Fruit fly (Drosophila melanogaster) whole organism, embryonic: Measurements from ENCODE around the gene CG14062.

ENCODE experiments used
- Atf-2 ChIP-seq: fragments of 200-800 bp; sonication (Bioruptor generic); optimal IDR thresholded peaks from 2 replicates; lab custom pipeline; 2016; ENCODE audit warnings: missing biosample characterization, missing genetic modification characterization
- CG11085 ChIP-seq: fragments of 200-800 bp; sonication (Bioruptor generic); IDR thresholded peaks from 2 replicates; pipeline ENCODE4 v1.3.6; 2022; ENCODE audit warnings: missing biosample characterization, missing genetic modification characterization
- CG11398 ChIP-seq: fragments of 200-800 bp; sonication (Bioruptor generic); optimal IDR thresholded peaks from 2 replicates; lab custom pipeline; 2016; ENCODE audit warnings: missing biosample characterization, missing genetic modification characterization
- CG11504 ChIP-seq: fragments of 200-800 bp; sonication (Bioruptor generic); optimal IDR thresholded peaks from 3 replicates; lab custom pipeline; 2019; ENCODE audit warnings: missing biosample characterization, mild to moderate bottlenecking, missing genetic modification characterization, moderate library complexity
- CG12155 ChIP-seq: fragments of 200-800 bp; sonication (Bioruptor generic); optimal IDR thresholded peaks from 3 replicates; lab custom pipeline; 2016; ENCODE audit warnings: missing biosample characterization, missing genetic modification characterization
- CG1233 ChIP-seq: fragments of 200-800 bp; sonication (Bioruptor generic); optimal IDR thresholded peaks from 4 replicates; lab custom pipeline; 2018; ENCODE audit warnings: missing biosample characterization, mild to moderate bottlenecking, missing genetic modification characterization
- CG14667 ChIP-seq: fragments of 200-800 bp; sonication (Bioruptor generic); IDR thresholded peaks from 2 replicates; pipeline ENCODE4 v1.3.6; 2022; ENCODE audit warnings: missing biosample characterization, missing genetic modification characterization
- CG14860 ChIP-seq: fragments of 200-800 bp; sonication (Bioruptor generic); IDR thresholded peaks from 3 replicates; pipeline ENCODE4 v1.3.6; 2022; ENCODE audit warnings: missing biosample characterization, missing genetic modification characterization; ENCODE audit not compliant: partially characterized antibody
- CG15269 ChIP-seq: fragments of 200-800 bp; sonication (Bioruptor generic); optimal IDR thresholded peaks from 2 replicates; lab custom pipeline; 2018; ENCODE audit warnings: missing biosample characterization, mild to moderate bottlenecking, missing genetic modification characterization, moderate library complexity
- CG16813 ChIP-seq: fragments of 200-800 bp; sonication (Bioruptor generic); IDR thresholded peaks from 3 replicates; pipeline ENCODE4 v1.3.6; 2022; ENCODE audit warnings: missing biosample characterization, missing genetic modification characterization; ENCODE audit not compliant: partially characterized antibody
- CG16863 ChIP-seq: fragments of 200-800 bp; sonication (Bioruptor generic); optimal IDR thresholded peaks from 3 replicates; lab custom pipeline; 2016; ENCODE audit warnings: missing biosample characterization, missing genetic modification characterization
- CG17568 ChIP-seq: fragments of 200-800 bp; sonication (Bioruptor generic); optimal IDR thresholded peaks from 2 replicates; lab custom pipeline; 2018; ENCODE audit warnings: missing biosample characterization, mild to moderate bottlenecking, missing genetic modification characterization, moderate library complexity
- CG2199 ChIP-seq: fragments of 200-800 bp; sonication (Bioruptor generic); IDR thresholded peaks from 3 replicates; pipeline ENCODE4 v1.3.6; 2022; ENCODE audit warnings: missing biosample characterization, missing genetic modification characterization
- CG33213 ChIP-seq: fragments of 200-800 bp; sonication (Bioruptor generic); optimal IDR thresholded peaks from 3 replicates; lab custom pipeline; 2016; ENCODE audit warnings: missing biosample characterization, missing genetic modification characterization
- CG3847 ChIP-seq: fragments of 200-800 bp; sonication (Bioruptor generic); IDR thresholded peaks from 2 replicates; pipeline ENCODE4 v1.3.6; 2022; ENCODE audit warnings: missing biosample characterization, missing genetic modification characterization
- CG4328 ChIP-seq: fragments of 200-800 bp; sonication (Bioruptor generic); optimal IDR thresholded peaks from 3 replicates; lab custom pipeline; 2017; ENCODE audit warnings: missing biosample characterization, missing genetic modification reagents, missing genetic modification characterization
- CG5953 ChIP-seq: fragments of 200-800 bp; sonication (Bioruptor generic); IDR thresholded peaks from 2 replicates; pipeline ENCODE4 v1.3.6; 2022; ENCODE audit warnings: missing biosample characterization, missing genetic modification characterization
- CG9797 ChIP-seq: fragments of 200-800 bp; sonication (Bioruptor generic); optimal IDR thresholded peaks from 3 replicates; lab custom pipeline; 2018; ENCODE audit warnings: missing biosample characterization, mild to moderate bottlenecking, missing genetic modification characterization
- Dll ChIP-seq: fragments of 200-800 bp; sonication (Bioruptor generic); IDR thresholded peaks from 4 replicates; pipeline ENCODE4 v1.3.6; 2022; ENCODE audit warnings: missing biosample characterization, missing genetic modification characterization; ENCODE audit not compliant: partially characterized antibody
- Fer3 ChIP-seq: fragments of 200-800 bp; sonication (Bioruptor generic); optimal IDR thresholded peaks from 2 replicates; lab custom pipeline; 2018; ENCODE audit warnings: missing biosample characterization, mild to moderate bottlenecking, missing genetic modification characterization, moderate library complexity
- H15 ChIP-seq: fragments of 200-800 bp; sonication (Bioruptor generic); IDR thresholded peaks from 3 replicates; pipeline ENCODE4 v1.3.6; 2022; ENCODE audit warnings: missing biosample characterization, missing genetic modification characterization
- HmgZ ChIP-seq: fragments of 200-800 bp; sonication (Bioruptor generic); optimal IDR thresholded peaks from 2 replicates; lab custom pipeline; 2018; ENCODE audit warnings: missing biosample characterization, mild to moderate bottlenecking, missing genetic modification characterization
- Hr39 ChIP-seq: fragments of >200 bp; optimal IDR thresholded peaks from 2 replicates; lab custom pipeline; 2017
- NC2β ChIP-seq: fragments of 200-800 bp; sonication (Bioruptor generic); optimal IDR thresholded peaks from 2 replicates; lab custom pipeline; 2016; ENCODE audit warnings: missing biosample characterization, missing genetic modification characterization
- Nf-YC ChIP-seq: fragments of 200-800 bp; optimal IDR thresholded peaks from 3 replicates; lab custom pipeline; 2019; ENCODE audit warnings: missing biosample characterization, mild to moderate bottlenecking, missing genetic modification characterization, moderate library complexity
- Ptx1 ChIP-seq: fragments of 200-800 bp; sonication (Bioruptor generic); IDR thresholded peaks from 2 replicates; pipeline ENCODE4 v1.3.6; 2022; ENCODE audit warnings: missing biosample characterization, missing genetic modification characterization
- Ravus ChIP-seq: fragments of 200-800 bp; sonication (Bioruptor generic); IDR thresholded peaks from 2 replicates; pipeline ENCODE4 v1.3.6; 2022; ENCODE audit warnings: missing biosample characterization, missing genetic modification characterization
- Rx ChIP-seq: fragments of 200-800 bp; sonication (Bioruptor generic); IDR thresholded peaks from 2 replicates; pipeline ENCODE4 v1.3.6; 2022; ENCODE audit warnings: missing biosample characterization, missing genetic modification characterization
- Sin3A ChIP-seq: fragments of >200 bp; optimal IDR thresholded peaks from 2 replicates; lab custom pipeline; 2018
- Xrp1 ChIP-seq: fragments of 200-800 bp; sonication (Bioruptor generic); IDR thresholded peaks from 2 replicates; pipeline ENCODE4 v1.3.6; 2022; ENCODE audit warnings: missing biosample characterization, missing genetic modification characterization
- abd-A ChIP-seq: fragments of 200-800 bp; sonication (Bioruptor generic); optimal IDR thresholded peaks from 3 replicates; lab custom pipeline; 2019; ENCODE audit warnings: missing biosample characterization, mild to moderate bottlenecking, missing genetic modification characterization, moderate library complexity
- ara ChIP-seq: fragments of 200-800 bp; sonication (Bioruptor generic); IDR thresholded peaks from 2 replicates; pipeline ENCODE4 v1.3.6; 2022; ENCODE audit warnings: missing biosample characterization, missing genetic modification characterization
- ci ChIP-seq: fragments of 200-800 bp; sonication (Bioruptor generic); IDR thresholded peaks from 3 replicates; pipeline ENCODE4 v1.3.6; 2022; ENCODE audit warnings: missing biosample characterization, missing genetic modification characterization
- danr ChIP-seq: fragments of 200-800 bp; sonication (Bioruptor generic); IDR thresholded peaks from 2 replicates; pipeline ENCODE4 v1.3.6; 2022; ENCODE audit warnings: missing biosample characterization, missing genetic modification characterization
- dmrt99B ChIP-seq: fragments of 200-800 bp; sonication (Bioruptor generic); optimal IDR thresholded peaks from 2 replicates; lab custom pipeline; 2018; ENCODE audit warnings: missing biosample characterization, mild to moderate bottlenecking, missing genetic modification characterization, moderate library complexity
- emc ChIP-seq: fragments of 200-800 bp; sonication (Bioruptor generic); optimal IDR thresholded peaks from 2 replicates; lab custom pipeline; 2016; ENCODE audit warnings: missing biosample characterization, missing genetic modification characterization
- fd64A ChIP-seq: fragments of 200-800 bp; sonication (Bioruptor generic); optimal IDR thresholded peaks from 3 replicates; lab custom pipeline; 2018; ENCODE audit warnings: missing biosample characterization, mild to moderate bottlenecking, missing genetic modification characterization
- gfzf ChIP-seq: fragments of 200-800 bp; sonication (Bioruptor generic); optimal IDR thresholded peaks from 2 replicates; lab custom pipeline; 2016; ENCODE audit warnings: missing biosample characterization, mild to moderate bottlenecking, missing genetic modification characterization, moderate library complexity
- kni ChIP-seq: fragments of 200-800 bp; sonication (Bioruptor generic); optimal IDR thresholded peaks from 3 replicates; lab custom pipeline; 2017; ENCODE audit warnings: mild to moderate bottlenecking, missing biosample characterization, missing genetic modification reagents, missing genetic modification characterization
- mirr ChIP-seq: fragments of 200-800 bp; sonication (Bioruptor generic); optimal IDR thresholded peaks from 3 replicates; lab custom pipeline; 2018; ENCODE audit warnings: missing biosample characterization, mild to moderate bottlenecking, missing genetic modification characterization
- nau ChIP-seq: fragments of 200-800 bp; sonication (Bioruptor generic); optimal IDR thresholded peaks from 3 replicates; lab custom pipeline; 2017; ENCODE audit warnings: missing biosample characterization, mild to moderate bottlenecking, missing genetic modification characterization, missing genetic modification reagents
- p53 ChIP-seq: fragments of 200-800 bp; sonication (Bioruptor generic); optimal IDR thresholded peaks from 2 replicates; lab custom pipeline; 2016; ENCODE audit warnings: missing biosample characterization, missing genetic modification characterization
- ranshi ChIP-seq: fragments of 200-800 bp; sonication (Bioruptor generic); IDR thresholded peaks from 2 replicates; pipeline ENCODE4 v1.3.6; 2022; ENCODE audit warnings: missing biosample characterization, missing genetic modification characterization
- ro ChIP-seq: fragments of 200-800 bp; sonication (Bioruptor generic); IDR thresholded peaks from 2 replicates; pipeline ENCODE4 v1.3.6; 2022; ENCODE audit warnings: missing biosample characterization, missing genetic modification characterization
- slp2 ChIP-seq: fragments of 200-800 bp; sonication (Bioruptor generic); optimal IDR thresholded peaks from 2 replicates; lab custom pipeline; 2016; ENCODE audit warnings: missing biosample characterization, missing genetic modification characterization
- sna ChIP-seq: fragments of 200-800 bp; sonication (Bioruptor generic); IDR thresholded peaks from 2 replicates; pipeline ENCODE4 v1.3.6; 2022; ENCODE audit warnings: missing biosample characterization, missing genetic modification characterization; ENCODE audit not compliant: partially characterized antibody
- sqz ChIP-seq: fragments of 200-800 bp; sonication (Bioruptor generic); optimal IDR thresholded peaks from 3 replicates; lab custom pipeline; 2018; ENCODE audit warnings: missing biosample characterization, mild to moderate bottlenecking, missing genetic modification characterization
- stwl ChIP-seq: fragments of 200-800 bp; sonication (Bioruptor generic); optimal IDR thresholded peaks from 3 replicates; lab custom pipeline; 2018; ENCODE audit warnings: missing biosample characterization, mild to moderate bottlenecking, missing genetic modification characterization, moderate library complexity
- tin ChIP-seq: fragments of 200-800 bp; sonication (Bioruptor generic); optimal IDR thresholded peaks from 3 replicates; lab custom pipeline; 2016; ENCODE audit warnings: missing biosample characterization, missing genetic modification characterization
- tx ChIP-seq: fragments of 200-800 bp; sonication (Bioruptor generic); optimal IDR thresholded peaks from 2 replicates; lab custom pipeline; 2016; ENCODE audit warnings: missing biosample characterization, missing genetic modification characterization
- unc-4 ChIP-seq: fragments of 200-800 bp; sonication (Bioruptor generic); IDR thresholded peaks from 2 replicates; pipeline ENCODE4 v1.3.6; 2022; ENCODE audit warnings: missing biosample characterization, missing genetic modification characterization; ENCODE audit not compliant: partially characterized antibody
- vvl ChIP-seq: fragments of 200-800 bp; sonication (Bioruptor generic); IDR thresholded peaks from 2 replicates; pipeline ENCODE4 v1.3.6; 2022; ENCODE audit warnings: missing biosample characterization, missing genetic modification characterization
- yki ChIP-seq: fragments of >200 bp; optimal IDR thresholded peaks from 3 replicates; lab custom pipeline; 2018

The CG14062 gene

dm6 chr3R:28687969-28688368 lies 45.3 kb upstream of the CG14062 start (continued):
- no peak for TF ChIP-seq ro (GFP tag; lab: Robert Waterston, UW)
- TF ChIP-seq Nf-YC = no peak
- peak; percentile 3 for TF ChIP-seq dmrt99B
- no peak for TF ChIP-seq p53
- TF ChIP-seq CG16813 = no peak
- peak; percentile 33 for TF ChIP-seq kni (GFP tag; lab: Kevin White, UChicago)
- peak; percentile 73 for TF ChIP-seq abd-A (tag; lab: Kevin White, UChicago)
- no peak for TF ChIP-seq Atf-2
- no peak for TF ChIP-seq CG1233 (GFP tag; lab: Kevin White, UChicago)
- TF ChIP-seq unc-4 (GFP tag; lab: Robert Waterston, UW) = no peak
- no peak for TF ChIP-seq Ptx1 (GFP tag; lab: Robert Waterston, UW)
- no peak for TF ChIP-seq CG11398 (GFP tag; lab: Kevin White, UChicago)
- TF ChIP-seq CG16863 (GFP tag; lab: Kevin White, UChicago) = no peak
- peak; percentile 2 for TF ChIP-seq mirr (GFP tag; lab: Kevin White, UChicago)
- TF ChIP-seq CG17568 = no peak
- no peak for TF ChIP-seq yki (lab: Kevin White, UChicago)
- no peak for TF ChIP-seq stwl (tag; lab: Kevin White, UChicago)
- TF ChIP-seq tin (GFP tag; lab: Kevin White, UChicago) = no peak
- TF ChIP-seq CG33213 (GFP tag; lab: Kevin White, UChicago) = no peak
- TF ChIP-seq sna = no peak
- no peak for TF ChIP-seq Dll
- TF ChIP-seq ci = peak; percentile 39; the same call in 1 of the 3 replicates
- TF ChIP-seq CG3847 (GFP tag; lab: Robert Waterston, UW) = no peak
- no peak for TF ChIP-seq Sin3A (lab: Kevin White, UChicago)
- no peak for TF ChIP-seq ranshi
- TF ChIP-seq ara (GFP tag; lab: Robert Waterston, UW) = 0 out of 2 replicates have a peak, but pooled peaks have one; percentile 34
- TF ChIP-seq CG15269 (tag; lab: Kevin White, UChicago) = peak; percentile 7
- TF ChIP-seq slp2 (GFP tag; lab: Kevin White, UChicago) = no peak
- TF ChIP-seq Rx (GFP tag; lab: Robert Waterston, UW) = no peak
- TF ChIP-seq gfzf (GFP tag; lab: Kevin White, UChicago) = no peak
- TF ChIP-seq sqz = peak; percentile 44
- TF ChIP-seq Ravus (GFP tag; lab: Robert Waterston, UW) = no peak
- TF ChIP-seq Xrp1 (GFP tag; lab: Robert Waterston, UW) = no peak
- no peak for TF ChIP-seq CG14860
- TF ChIP-seq CG2199 (GFP tag; lab: Robert Waterston, UW) = no peak
- TF ChIP-seq danr (GFP tag; lab: Robert Waterston, UW) = no peak
- no peak for TF ChIP-seq CG14667 (GFP tag; lab: Robert Waterston, UW)
- no peak for TF ChIP-seq CG5953 (GFP tag; lab: Robert Waterston, UW)
- no peak for TF ChIP-seq CG4328 (GFP tag; lab: Kevin White, UChicago)
- no peak for TF ChIP-seq CG11085 (GFP tag; lab: Robert Waterston, UW)
- no peak for TF ChIP-seq emc (GFP tag; lab: Kevin White, UChicago)
- no peak for TF ChIP-seq tx (GFP tag; lab: Kevin White, UChicago)
- no peak for TF ChIP-seq Fer3 (tag; lab: Kevin White, UChicago)
- TF ChIP-seq NC2β (GFP tag; lab: Kevin White, UChicago) = no peak
- TF ChIP-seq H15 (GFP tag; lab: Robert Waterston, UW) = no peak
- no peak for TF ChIP-seq HmgZ (tag; lab: Kevin White, UChicago)
- no peak for TF ChIP-seq CG9797 (GFP tag; lab: Kevin White, UChicago)
- no peak for TF ChIP-seq fd64A (GFP tag; lab: Kevin White, UChicago)
- TF ChIP-seq CG12155 (GFP tag; lab: Kevin White, UChicago) = no peak
- TF ChIP-seq Hr39 = no peak
- TF ChIP-seq CG11504 (tag; lab: Kevin White, UChicago) = no peak
- no peak for TF ChIP-seq nau (GFP tag; lab: Kevin White, UChicago)
- TF ChIP-seq vvl (GFP tag; lab: Robert Waterston, UW) = peak; percentile 13; the same call in 1 of the 2 replicates
